Worm (Caenorhabditis elegans): Measurements from ENCODE around the gene ykt-6.

DNA sequence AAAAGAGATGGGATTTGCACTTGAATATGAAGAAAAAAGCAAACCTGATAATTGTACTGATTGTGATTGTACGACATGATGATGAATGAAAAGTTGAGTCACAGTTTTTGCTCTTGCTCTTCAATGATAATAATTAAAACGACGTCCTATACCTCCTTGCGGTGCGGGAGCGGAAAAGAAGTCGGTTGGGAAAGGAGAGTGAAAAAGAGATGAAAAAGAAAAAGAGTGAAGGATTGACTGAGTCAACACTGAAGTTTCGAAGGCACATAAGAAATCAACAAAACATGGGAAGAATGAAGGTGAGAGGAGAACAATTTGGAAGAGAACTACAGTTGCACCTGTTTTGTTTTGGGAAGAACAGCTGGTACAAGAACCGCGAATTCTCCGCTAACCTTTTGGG lies 32.0 kb upstream of the ykt-6 start, which contains the start of gene F56C9.8:
- no peak for TF ChIP-seq F13H6.1 (tag; optimal IDR thresholded peaks at IDR 0.05)
- TF ChIP-seq unc-86 (tag; optimal IDR thresholded peaks at IDR 0.05), result no peak
- TF ChIP-seq nfya-1 (tag; optimal IDR thresholded peaks at IDR 0.05), result no peak
- TF ChIP-seq nhr-11 (tag; optimal IDR thresholded peaks at IDR 0.05), result no peak
- TF ChIP-seq rnt-1 (tag; optimal IDR thresholded peaks at IDR 0.05), result no peak
- no peak for TF ChIP-seq sdc-2 (tag; optimal IDR thresholded peaks at IDR 0.05)
- TF ChIP-seq tbx-7 (tag; optimal IDR thresholded peaks at IDR 0.05), result no peak
- TF ChIP-seq pqm-1 (tag; optimal IDR thresholded peaks at IDR 0.05), result no peak
- no peak for TF ChIP-seq pha-4 (tag; optimal IDR thresholded peaks at IDR 0.05)
- TF ChIP-seq hlh-15 (tag; optimal IDR thresholded peaks at IDR 0.05), result no peak
- TF ChIP-seq odd-2 (tag; optimal IDR thresholded peaks at IDR 0.05), result no peak
